Fruit fly (Drosophila melanogaster): ENCODE measurements around the gene Caf1-180.

Caf1-180 gene

dm6 chrX:8573744-8574484 is 32.2 kb downstream of the Caf1-180 start, which contains the start of gene CG12065:
Gene CG12065, plus strand, starts transcription at chrX:8574306.
- TF ChIP-seq bab1 (GFP tag; optimal IDR thresholded peaks at IDR 0.05), result peak; percentile 87
- TF ChIP-seq cnc (optimal IDR thresholded peaks at IDR 0.05), result peak in 1 of 2 experiments; percentile 31
- TF ChIP-seq cic (GFP tag; optimal IDR thresholded peaks at IDR 0.05), result peak; percentile 52
- TF ChIP-seq ovo (GFP tag; optimal IDR thresholded peaks at IDR 0.05), result no peak
- peak; percentile 16 for TF ChIP-seq CG1620 (GFP tag; optimal IDR thresholded peaks at IDR 0.05)
- TF ChIP-seq CG7045 (GFP tag; optimal IDR thresholded peaks at IDR 0.05), result no peak
- no peak for TF ChIP-seq CG7101 (tag; optimal IDR thresholded peaks at IDR 0.05)
- peak; percentile 23 for TF ChIP-seq CG12768 (GFP tag; optimal IDR thresholded peaks at IDR 0.05)
- TF ChIP-seq Mnt (GFP tag; optimal IDR thresholded peaks at IDR 0.05), result peak; percentile 39
- TF ChIP-seq CG33017 (tag; optimal IDR thresholded peaks at IDR 0.05), result peak; percentile 10
- peak; percentile 12 for TF ChIP-seq CG14711 (tag; optimal IDR thresholded peaks at IDR 0.05)

DNA sequence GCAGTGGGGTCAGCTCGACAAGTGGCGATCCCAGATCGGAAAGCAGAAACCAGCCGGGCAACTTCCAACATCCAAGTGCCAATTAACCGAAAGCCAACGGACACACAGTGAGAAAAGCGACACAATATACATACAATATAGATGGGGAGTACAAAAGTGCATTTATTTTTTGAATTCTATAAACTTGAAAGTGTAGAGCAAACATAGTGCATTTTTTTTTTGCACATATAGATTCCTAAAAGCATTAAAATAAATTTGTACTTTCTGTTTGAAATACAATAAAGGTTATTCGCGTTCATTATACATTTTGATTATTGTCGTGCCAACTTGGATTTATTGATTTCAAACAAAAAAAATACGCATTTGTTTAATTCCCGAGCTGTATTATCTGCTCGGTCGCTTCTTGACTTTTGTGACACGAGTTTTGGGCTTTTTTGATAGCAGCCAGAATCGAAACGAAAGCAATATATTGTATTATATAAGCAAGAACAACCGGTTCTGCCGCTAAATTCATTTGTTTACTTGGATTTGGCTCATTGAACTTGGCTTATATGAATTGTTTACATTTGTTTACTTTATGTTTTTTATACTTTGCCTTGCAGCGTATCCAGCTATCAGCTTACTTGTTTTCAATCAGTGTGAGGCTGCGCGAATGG is 33.0 kb downstream of the Caf1-180 start, which contains the start of gene spirit:
spirit (minus strand) TSS at position 655 of the 656 bp plus-strand sequence.
- TF ChIP-seq CG7045 (GFP tag; optimal IDR thresholded peaks at IDR 0.05) (no peak), kay (GFP tag; ENCODE audit: borderline replicate concordance) (peak; percentile 47), CG12768 (GFP tag; optimal IDR thresholded peaks at IDR 0.05) (no peak), CG1620 (GFP tag; optimal IDR thresholded peaks at IDR 0.05) (no peak), toe (GFP tag; optimal IDR thresholded peaks at IDR 0.05) (no peak)

DNA sequence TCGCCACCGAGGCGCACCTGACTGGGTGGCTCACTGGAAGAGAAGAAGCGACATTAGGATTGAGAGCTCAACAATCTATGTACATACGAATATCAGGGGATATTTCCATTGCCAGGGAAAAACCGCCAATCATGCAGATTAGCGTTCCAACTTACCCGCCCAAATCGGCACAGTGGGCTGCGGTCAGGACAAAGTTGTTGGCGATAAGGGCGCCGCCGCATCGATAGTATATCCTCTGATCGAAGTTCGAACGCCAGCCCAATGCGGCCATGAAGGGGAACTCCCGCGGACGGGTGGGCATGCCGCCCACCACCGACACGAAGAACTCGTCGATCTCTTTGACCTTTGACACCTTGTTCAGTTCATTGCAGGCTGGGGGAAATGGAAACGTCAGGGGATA is 34.2 kb downstream of the Caf1-180 start:
- no peak for TF ChIP-seq pad (GFP tag; optimal IDR thresholded peaks at IDR 0.05)
- no peak for TF ChIP-seq Hr96 (GFP tag; optimal IDR thresholded peaks at IDR 0.05)
- TF ChIP-seq CG7045 (GFP tag; optimal IDR thresholded peaks at IDR 0.05), result no peak

DNA sequence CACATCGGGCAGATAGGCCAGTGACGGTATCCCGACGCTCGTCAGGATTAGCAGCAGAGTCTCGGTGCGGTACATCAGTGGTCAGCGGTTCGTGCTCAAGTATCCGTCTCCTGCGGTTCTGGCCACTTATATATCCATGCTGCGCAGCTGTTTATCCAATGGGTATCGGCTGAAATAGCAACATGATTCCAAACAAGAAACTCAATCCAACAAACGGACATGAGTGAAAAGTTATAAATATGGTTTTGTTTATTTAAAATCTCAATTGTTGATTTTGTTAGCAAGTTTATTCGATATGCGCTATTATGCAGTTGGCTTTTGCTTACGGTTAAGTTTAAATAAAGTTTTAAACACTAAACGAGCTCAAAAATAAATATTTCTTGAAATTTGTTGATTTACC is 35.3 kb downstream of the Caf1-180 start, which contains the start of gene CG12111:
CG12111 (minus strand) TSS at position 101 of the 400 bp plus-strand sequence.
- TF ChIP-seq bab1 (GFP tag; optimal IDR thresholded peaks at IDR 0.05) (no peak), kay (GFP tag; ENCODE audit: borderline replicate concordance) (no peak), CG7101 (tag; optimal IDR thresholded peaks at IDR 0.05) (no peak), pad (GFP tag; optimal IDR thresholded peaks at IDR 0.05) (no peak), tj (GFP tag; optimal IDR thresholded peaks at IDR 0.05) (no peak), ovo (GFP tag; optimal IDR thresholded peaks at IDR 0.05) (no peak), CG14711 (tag; optimal IDR thresholded peaks at IDR 0.05) (no peak), CG5204 (GFP tag; optimal IDR thresholded peaks at IDR 0.05) (no peak)

dm6 chrX:8569639-8570038 is 36.5 kb downstream of the Caf1-180 start:
- no peak for TF ChIP-seq CG33017 (tag; optimal IDR thresholded peaks at IDR 0.05)

dm6 chrX:8569038-8569437 is 37.1 kb downstream of the Caf1-180 start:
- TF ChIP-seq pad (GFP tag; optimal IDR thresholded peaks at IDR 0.05) (peak; percentile 96), CG12768 (GFP tag; optimal IDR thresholded peaks at IDR 0.05) (no peak), ovo (GFP tag; optimal IDR thresholded peaks at IDR 0.05) (peak; percentile 34)

DNA sequence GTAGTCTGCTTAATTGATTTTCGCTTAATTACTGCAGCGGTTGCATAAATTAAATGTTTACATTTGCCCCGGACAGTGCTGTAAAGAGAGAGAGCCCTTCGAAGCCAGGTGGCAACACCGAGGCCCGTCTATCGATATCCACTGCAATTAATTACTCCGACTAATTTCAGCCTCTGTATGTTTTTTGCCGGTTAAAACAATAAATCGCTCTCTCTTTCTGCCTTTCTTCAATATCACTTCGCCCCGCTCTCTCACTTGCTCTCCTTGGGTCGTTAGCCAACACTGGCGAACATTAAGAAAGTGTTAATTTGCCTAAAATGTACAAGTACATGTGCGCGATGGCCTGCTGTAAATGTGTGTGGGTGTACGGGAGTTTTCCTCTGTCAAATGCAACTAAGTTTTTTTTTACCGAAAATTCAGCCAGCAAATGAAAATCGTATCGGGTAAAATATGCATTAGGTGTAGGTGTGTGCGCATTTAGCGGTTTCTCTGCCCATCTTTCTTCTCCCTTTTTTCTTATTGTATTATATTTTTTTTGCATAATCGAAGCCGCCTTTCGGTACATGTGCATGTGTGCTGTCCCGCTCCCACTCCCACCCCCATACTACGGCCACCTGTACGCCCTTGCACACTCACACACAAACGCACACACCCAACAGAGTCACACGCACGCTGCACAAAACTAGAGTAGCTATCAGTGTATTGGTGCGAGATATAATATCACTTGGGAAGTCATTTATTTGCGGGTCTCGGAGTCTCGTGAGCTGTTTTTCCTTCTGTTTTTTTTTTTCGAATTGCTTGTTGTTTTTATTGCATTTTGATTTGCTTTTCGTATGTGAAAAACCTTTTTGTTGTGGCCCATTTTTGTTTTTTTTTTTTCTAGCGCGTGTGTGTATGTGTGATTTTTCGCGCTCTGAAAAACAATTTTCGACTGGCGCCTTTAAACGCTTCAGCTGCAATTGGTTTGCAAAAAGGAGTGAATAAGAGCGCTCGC is 44.4 kb downstream of the Caf1-180 start:
- TF ChIP-seq CG5204 (GFP tag; optimal IDR thresholded peaks at IDR 0.05) (no peak), Crg-1 (GFP tag; optimal IDR thresholded peaks at IDR 0.05) (peak; percentile 87), CG12768 (GFP tag; optimal IDR thresholded peaks at IDR 0.05) (peak; percentile 59), kay (GFP tag; ENCODE audit: borderline replicate concordance) (no peak), tj (GFP tag; optimal IDR thresholded peaks at IDR 0.05) (peak; percentile 94), cic (GFP tag; optimal IDR thresholded peaks at IDR 0.05) (peak; percentile 95), Mnt (GFP tag; optimal IDR thresholded peaks at IDR 0.05) (peak; percentile 99), CG7101 (tag; optimal IDR thresholded peaks at IDR 0.05) (peak; percentile 74), bab1 (GFP tag; optimal IDR thresholded peaks at IDR 0.05) (no peak), CG7045 (GFP tag; optimal IDR thresholded peaks at IDR 0.05) (no peak), toe (GFP tag; optimal IDR thresholded peaks at IDR 0.05) (no peak), CG33017 (tag; optimal IDR thresholded peaks at IDR 0.05) (peak; percentile 9), CG11617 (GFP tag; optimal IDR thresholded peaks at IDR 0.05) (peak; percentile 0), CG1620 (GFP tag; optimal IDR thresholded peaks at IDR 0.05) (peak; percentile 61), cnc (optimal IDR thresholded peaks at IDR 0.05) (no peak), pad (GFP tag; optimal IDR thresholded peaks at IDR 0.05) (peak; percentile 65), ovo (GFP tag; optimal IDR thresholded peaks at IDR 0.05) (peak; percentile 21), Clk (GFP tag; optimal IDR thresholded peaks at IDR 0.05) (no peak), CG14711 (tag; optimal IDR thresholded peaks at IDR 0.05) (peak; percentile 57), Hr96 (GFP tag; optimal IDR thresholded peaks at IDR 0.05) (no peak)

All from whole organism, adult.